Worm (Caenorhabditis elegans) whole organism, L2 larva: ENCODE measurements around the gene lmp-2.

ENCODE experiments used
- R02D3.7 ChIP-seq: fragments of 150-350 bp; optimal IDR thresholded peaks from 2 replicates; lab custom pipeline; 2014; ENCODE audit warnings: missing biosample characterization, missing genetic modification characterization
- ama-1 ChIP-seq: fragments of 150-350 bp; optimal IDR thresholded peaks from 2 replicates; lab custom pipeline; 2018; ENCODE audit warnings: inconsistent platforms
- egl-27 ChIP-seq: sonication (generic microtip); optimal IDR thresholded peaks from 3 replicates; lab custom pipeline; 2017; ENCODE audit warnings: missing biosample characterization, missing genetic modification reagents, missing genetic modification characterization
- fos-1 ChIP-seq: fragments of 150-350 bp; optimal IDR thresholded peaks from 2 replicates; lab custom pipeline; 2014; ENCODE audit warnings: missing biosample characterization, missing genetic modification characterization
- gmeb-1 ChIP-seq: fragments of 150-350 bp; optimal IDR thresholded peaks from 2 replicates; lab custom pipeline; 2014; ENCODE audit warnings: missing biosample characterization, missing genetic modification characterization
- lin-13 ChIP-seq: fragments of 150-350 bp; optimal IDR thresholded peaks from 2 replicates; lab custom pipeline; 2014; ENCODE audit warnings: missing biosample characterization, missing genetic modification reagents, missing genetic modification characterization
- lsy-2 ChIP-seq, 2 experiments: fragments of 150-350 bp in 1 of 2; sonication (generic microtip) in 1 of 2; optimal IDR thresholded peaks; 2 replicates each; lab custom pipeline; 2014 to 2017; ENCODE audit warnings: missing biosample characterization in 2 of 2, missing genetic modification characterization in 2 of 2
- mdl-1 ChIP-seq, 2 experiments: fragments of 150-350 bp in 1 of 2; sonication (generic microtip) in 1 of 2; optimal IDR thresholded peaks; 2 replicates each; lab custom pipeline; 2017; ENCODE audit warnings: missing biosample characterization in 2 of 2, missing genetic modification characterization in 2 of 2
- nhr-237 ChIP-seq: fragments of 150-350 bp; optimal IDR thresholded peaks from 2 replicates; lab custom pipeline; 2014; ENCODE audit warnings: missing biosample characterization, missing genetic modification characterization
- sma-9 ChIP-seq, 2 experiments: fragments of 150-350 bp in 1 of 2; sonication (generic microtip) in 1 of 2; optimal IDR thresholded peaks; 2 replicates each; lab custom pipeline; 2014 to 2016; ENCODE audit warnings: missing genetic modification characterization in 2 of 2, mild to moderate bottlenecking in 1 of 2, missing biosample characterization in 1 of 2, missing compliant biosample characterization in 1 of 2, missing genetic modification reagents in 1 of 2, moderate library complexity in 1 of 2
- unc-62 ChIP-seq: fragments of 150-350 bp; optimal IDR thresholded peaks from 2 replicates; lab custom pipeline; 2014; ENCODE audit warnings: missing biosample characterization, missing genetic modification reagents, missing genetic modification characterization
- ztf-4 ChIP-seq: fragments of 150-350 bp; optimal IDR thresholded peaks from 2 replicates; lab custom pipeline; 2014; ENCODE audit warnings: missing biosample characterization, missing genetic modification characterization

- TF ChIP-seq R02D3.7, result no peak
- TF ChIP-seq sma-9 (GFP tag; optimal IDR thresholded peaks at IDR 0.05; lab: Kevin White, UChicago), result no peak
- no peak for TF ChIP-seq sma-9 (tag; optimal IDR thresholded peaks at IDR 0.05; lab: Kevin White, UChicago)
- TF ChIP-seq unc-62 (GFP tag; lab: Kevin White, UChicago), result no peak
- no peak for TF ChIP-seq ztf-4 (tag; lab: Kevin White, UChicago)
- no peak for TF ChIP-seq ama-1 (lab: Kevin White, UChicago)
- TF ChIP-seq egl-27 (tag; lab: Kevin White, UChicago), result no peak
- TF ChIP-seq nhr-237 (tag; lab: Kevin White, UChicago), result no peak
- TF ChIP-seq mdl-1 (tag; optimal IDR thresholded peaks at IDR 0.05; lab: Kevin White, UChicago), result no peak
- TF ChIP-seq lin-13 (GFP tag; lab: Kevin White, UChicago), result no peak
- no peak for TF ChIP-seq gmeb-1 (tag; lab: Kevin White, UChicago)
- TF ChIP-seq lsy-2 (tag; optimal IDR thresholded peaks at IDR 0.05; lab: Kevin White, UChicago), result no peak
- TF ChIP-seq fos-1 (tag; lab: Kevin White, UChicago), result no peak
Measured at ce11 chrX:1141617-1142016, 16.2 kb downstream of the lmp-2 start.
